Worm (Caenorhabditis elegans) whole organism, early embryonic: Measurements from ENCODE around the gene K12H6.8.

Experiments used
- B0310.2 ChIP-seq: sonication (generic microtip); optimal IDR thresholded peaks from 2 replicates; lab custom pipeline; 2016; ENCODE audit warnings: mild to moderate bottlenecking, missing genetic modification characterization, missing compliant biosample characterization
- F13C5.2 ChIP-seq: sonication (generic microtip); optimal IDR thresholded peaks from 2 replicates; lab custom pipeline; 2017; ENCODE audit warnings: mild to moderate bottlenecking, missing genetic modification characterization, inconsistent platforms, missing compliant biosample characterization
- ama-1 ChIP-seq: fragments of 150-350 bp; optimal IDR thresholded peaks from 2 replicates; lab custom pipeline; 2014
- ceh-13 ChIP-seq: fragments of 200-800 bp; sonication (Bioruptor generic); optimal IDR thresholded peaks from 2 replicates; lab custom pipeline; 2018; ENCODE audit warnings: mild to moderate bottlenecking, missing genetic modification characterization, missing compliant biosample characterization
- ceh-36 ChIP-seq: sonication (generic microtip); optimal IDR thresholded peaks from 2 replicates; lab custom pipeline; 2016; ENCODE audit warnings: missing genetic modification characterization, inconsistent platforms, missing compliant biosample characterization
- ets-7 ChIP-seq: sonication (generic microtip); optimal IDR thresholded peaks from 2 replicates; lab custom pipeline; 2016; ENCODE audit warnings: missing genotype, missing genetic modification characterization, missing compliant biosample characterization
- flt-1 ChIP-seq: fragments of 200-800 bp; sonication (Bioruptor generic); IDR thresholded peaks from 2 replicates; pipeline ENCODE4 v1.3.6; 2022; ENCODE audit warnings: missing genetic modification characterization, missing compliant biosample characterization
- hmbx-1 ChIP-seq: sonication (generic microtip); optimal IDR thresholded peaks from 2 replicates; lab custom pipeline; 2016; ENCODE audit warnings: mild to moderate bottlenecking, missing genetic modification characterization, missing compliant biosample characterization
- hmg-4 ChIP-seq: fragments of 200-800 bp; sonication (Bioruptor generic); optimal IDR thresholded peaks from 2 replicates; lab custom pipeline; 2018; ENCODE audit warnings: mild to moderate bottlenecking, missing genetic modification characterization, missing compliant biosample characterization
- hnd-1 ChIP-seq: sonication (generic microtip); optimal IDR thresholded peaks from 2 replicates; lab custom pipeline; 2016; ENCODE audit warnings: missing genetic modification characterization, missing compliant biosample characterization
- pes-1 ChIP-seq: fragments of 200-800 bp; sonication (Bioruptor generic); IDR thresholded peaks from 2 replicates; pipeline ENCODE4 v1.3.6; 2022; ENCODE audit warnings: missing genetic modification reagents, missing genetic modification characterization, missing compliant biosample characterization
- scrt-1 ChIP-seq: fragments of 200-800 bp; sonication (Bioruptor generic); IDR thresholded peaks from 2 replicates; pipeline ENCODE4 v1.3.6; 2022; ENCODE audit warnings: missing genetic modification characterization, missing compliant biosample characterization
- tbx-11 ChIP-seq: fragments of 200-800 bp; sonication (Bioruptor generic); IDR thresholded peaks from 2 replicates; pipeline ENCODE4 v1.3.6; 2022; ENCODE audit warnings: missing genetic modification characterization, missing compliant biosample characterization

DNA sequence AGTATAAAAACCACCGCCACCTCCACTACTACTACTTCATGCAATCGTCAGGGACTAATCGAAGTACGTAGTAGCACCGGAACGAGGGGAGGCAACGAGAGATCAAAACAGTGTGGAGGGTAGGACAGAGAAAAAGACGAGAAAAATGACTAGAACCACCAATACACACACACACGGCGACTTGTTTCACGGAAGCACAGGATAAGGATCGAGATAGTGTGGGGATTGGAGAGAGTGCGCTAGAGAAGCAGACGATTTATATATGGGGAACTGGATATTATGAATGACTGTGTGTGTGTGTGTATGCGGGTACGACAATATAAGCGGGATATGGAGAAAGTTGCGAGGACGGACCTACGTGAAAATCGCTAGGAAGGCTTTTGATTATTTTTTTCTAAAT, 27.1 kb downstream of the K12H6.8 start:
- TF ChIP-seq ama-1: no peak
- TF ChIP-seq B0310.2 (tag; lab: Kevin White, UChicago): no peak
- no peak for TF ChIP-seq F13C5.2 (tag; lab: Kevin White, UChicago)
- no peak for TF ChIP-seq tbx-11 (GFP tag; lab: Robert Waterston, UW)
- no peak for TF ChIP-seq flt-1 (GFP tag; lab: Robert Waterston, UW)
- no peak for TF ChIP-seq scrt-1 (GFP tag; lab: Robert Waterston, UW)
- TF ChIP-seq hmg-4: no peak
- no peak for TF ChIP-seq hnd-1 (tag; lab: Kevin White, UChicago)
- TF ChIP-seq ets-7 (tag; lab: Kevin White, UChicago): no peak
- no peak for TF ChIP-seq ceh-13 (GFP tag; lab: Kevin White, UChicago)
- no peak for TF ChIP-seq ceh-36 (tag; lab: Kevin White, UChicago)
- TF ChIP-seq hmbx-1: no peak
- TF ChIP-seq pes-1 (GFP tag; lab: Robert Waterston, UW): no peak
